Worm (Caenorhabditis elegans): Measurements from ENCODE around the gene R193.2.

R193.2 gene

ce11 chrX:1128503-1129036 lies 19.8 kb downstream of the R193.2 start, which contains the start of gene snx-1:
snx-1 (plus strand) TSS chrX:1128986.
- TF ChIP-seq W03F9.2 (tag; optimal IDR thresholded peaks at IDR 0.05) (peak; percentile 5), him-1 (tag; optimal IDR thresholded peaks at IDR 0.05) (no peak)

DNA sequence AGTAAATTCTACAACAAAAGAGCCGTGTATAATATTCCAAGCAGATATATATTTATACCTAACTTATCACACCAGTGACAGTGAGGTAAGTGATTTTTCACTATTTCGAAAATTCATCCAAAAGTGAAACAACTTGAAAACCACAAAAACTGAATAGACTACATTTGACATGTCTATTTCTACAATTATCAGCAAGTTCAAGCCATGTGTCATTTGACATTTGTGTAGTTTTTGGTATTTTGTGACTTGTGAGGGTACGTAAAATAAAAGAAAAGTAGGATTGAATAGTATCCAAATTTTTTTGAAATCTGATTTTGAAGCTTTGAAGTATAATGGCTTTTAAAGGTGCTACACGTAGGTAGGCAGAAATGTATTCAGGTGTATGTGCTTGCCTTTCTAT lies 22.2 kb downstream of the R193.2 start:
- no peak for TF ChIP-seq dao-5 (tag; optimal IDR thresholded peaks at IDR 0.05)
- TF ChIP-seq W03F9.2 (tag; optimal IDR thresholded peaks at IDR 0.05) = no peak
- TF ChIP-seq him-1 (tag; optimal IDR thresholded peaks at IDR 0.05) = no peak

DNA sequence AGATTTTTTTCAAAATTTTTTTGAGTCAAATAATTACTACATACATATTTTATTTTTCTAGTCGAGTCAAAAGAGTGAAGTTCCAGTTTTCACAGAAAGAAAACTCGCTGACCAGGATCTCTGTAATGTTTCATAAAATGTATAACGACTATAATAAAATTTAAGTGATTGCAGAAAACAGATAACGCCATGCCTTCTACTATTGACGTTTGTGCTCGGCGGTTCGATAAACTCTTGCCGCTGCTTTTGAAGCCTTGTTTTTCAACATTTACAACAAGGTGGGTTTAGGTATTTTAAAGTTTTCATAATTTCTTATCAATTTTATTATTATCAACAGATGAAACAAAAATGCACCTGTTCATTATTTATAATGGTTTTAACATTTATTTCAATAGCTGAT lies 23.0 kb downstream of the R193.2 start, which contains the start of gene lmp-2:
Gene lmp-2, plus strand, starts transcription at position 190 of the 400 bp plus-strand sequence.
- TF ChIP-seq dao-5 (tag; optimal IDR thresholded peaks at IDR 0.05) = no peak
- no peak for TF ChIP-seq him-1 (tag; optimal IDR thresholded peaks at IDR 0.05)
- TF ChIP-seq W03F9.2 (tag; optimal IDR thresholded peaks at IDR 0.05) = no peak

- TF ChIP-seq W03F9.2 (tag; optimal IDR thresholded peaks at IDR 0.05) (no peak), him-1 (tag; optimal IDR thresholded peaks at IDR 0.05) (no peak), dao-5 (tag; optimal IDR thresholded peaks at IDR 0.05) (no peak)
Measured at ce11 chrX:1124146-1124545, 24.2 kb downstream of the R193.2 start, which contains the start of gene C05D9.9. C05D9.9 (minus strand) TSS chrX:1124246.

DNA sequence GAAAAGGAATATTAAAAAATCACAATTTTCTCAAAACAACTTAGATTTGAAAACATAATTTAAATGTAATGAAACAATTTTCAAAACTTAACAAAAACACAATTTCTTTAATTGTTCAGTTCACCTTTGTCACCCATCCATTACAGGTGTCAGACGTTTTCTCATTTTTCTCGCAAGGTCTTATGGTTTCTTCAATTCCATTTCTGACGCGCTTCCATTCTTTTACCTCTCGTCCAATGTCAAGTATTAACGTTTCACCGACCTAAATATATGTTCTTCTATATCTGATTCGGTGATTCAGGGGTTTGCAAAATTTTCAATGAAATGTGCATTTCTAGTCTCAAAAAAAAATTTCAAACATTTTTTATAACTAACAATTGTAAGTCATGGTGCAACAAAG lies 24.9 kb downstream of the R193.2 start:
- TF ChIP-seq dao-5 (tag; optimal IDR thresholded peaks at IDR 0.05) (no peak), W03F9.2 (tag; optimal IDR thresholded peaks at IDR 0.05) (no peak)

DNA sequence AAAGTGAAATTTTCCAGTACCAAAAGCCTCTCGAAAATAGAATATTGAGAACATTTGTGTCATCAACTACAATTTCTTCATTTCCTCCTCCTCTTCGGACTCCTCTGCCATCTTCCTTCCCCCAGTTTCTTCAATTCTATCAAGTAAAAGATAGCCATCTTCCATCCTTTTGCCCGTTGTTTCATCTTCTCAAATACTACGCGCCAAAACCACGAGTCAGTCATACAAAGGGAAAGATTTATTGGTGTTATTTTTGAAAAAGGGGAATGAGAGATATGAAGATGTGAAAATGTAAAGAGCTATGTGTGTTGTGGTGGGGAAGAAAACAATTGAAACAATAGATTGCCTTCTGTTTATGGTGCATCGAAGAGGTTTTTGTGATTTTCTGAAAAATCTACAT lies 26.2 kb downstream of the R193.2 start:
- TF ChIP-seq dao-5 (tag; optimal IDR thresholded peaks at IDR 0.05) = no peak
- TF ChIP-seq W03F9.2 (tag; optimal IDR thresholded peaks at IDR 0.05) = no peak
- TF ChIP-seq him-1 (tag; optimal IDR thresholded peaks at IDR 0.05) = no peak

- no peak for TF ChIP-seq dao-5 (tag; optimal IDR thresholded peaks at IDR 0.05)
- TF ChIP-seq him-1 (tag; optimal IDR thresholded peaks at IDR 0.05) = no peak
- TF ChIP-seq W03F9.2 (tag; optimal IDR thresholded peaks at IDR 0.05) = no peak
Measured at ce11 chrX:1121575-1121974, 26.8 kb downstream of the R193.2 start.

DNA sequence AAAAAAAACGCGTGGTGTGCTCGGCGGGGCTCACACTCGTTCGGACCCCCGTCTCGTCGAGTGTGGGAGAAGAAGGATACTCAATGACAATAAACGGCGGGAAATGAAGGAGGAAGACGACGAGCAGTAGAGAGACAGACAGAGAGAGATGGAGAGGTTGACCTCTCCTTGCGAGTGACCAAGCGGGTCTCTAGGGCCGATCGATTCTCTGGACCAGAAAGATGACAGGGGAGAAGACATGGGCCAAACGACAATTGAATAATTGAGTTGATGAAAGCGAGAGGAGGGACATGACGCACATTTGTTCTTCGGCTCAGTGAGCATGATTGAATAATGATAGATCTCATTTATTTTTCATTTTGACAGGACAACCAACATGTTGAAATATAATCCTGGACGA lies 28.1 kb downstream of the R193.2 start:
- no peak for TF ChIP-seq him-1 (tag; optimal IDR thresholded peaks at IDR 0.05)

ce11 chrX:1119305-1119704 lies 29.1 kb downstream of the R193.2 start, which contains the start of gene C05D9.7:
C05D9.7 (minus strand) TSS chrX:1119405.
- TF ChIP-seq W03F9.2 (tag; optimal IDR thresholded peaks at IDR 0.05) = no peak

DNA sequence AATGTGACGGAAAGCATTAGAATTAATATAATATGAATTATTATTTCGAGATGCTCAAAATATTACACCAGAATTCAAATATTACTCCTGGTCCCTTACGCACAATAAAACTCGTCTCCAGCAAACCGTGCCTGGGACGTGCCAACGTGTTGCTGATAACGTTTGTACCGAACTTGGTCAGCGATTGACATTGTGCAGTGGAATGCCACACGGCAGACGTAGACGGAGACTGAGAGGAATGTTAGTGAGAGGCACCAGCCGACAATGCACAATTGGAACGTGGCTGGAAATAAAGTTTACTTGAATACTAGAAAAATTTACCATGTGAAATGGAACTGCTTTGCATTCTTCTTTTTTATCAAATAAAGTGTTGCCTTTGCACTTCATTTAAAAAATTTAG lies 31.1 kb downstream of the R193.2 start:
- TF ChIP-seq dao-5 (tag; optimal IDR thresholded peaks at IDR 0.05) (no peak), him-1 (tag; optimal IDR thresholded peaks at IDR 0.05) (no peak), W03F9.2 (tag; optimal IDR thresholded peaks at IDR 0.05) (no peak)

ce11 chrX:1115207-1115606 lies 33.2 kb downstream of the R193.2 start:
- TF ChIP-seq him-1 (tag; optimal IDR thresholded peaks at IDR 0.05) (no peak), W03F9.2 (tag; optimal IDR thresholded peaks at IDR 0.05) (no peak)

- TF ChIP-seq him-1 (tag; optimal IDR thresholded peaks at IDR 0.05) (no peak), dao-5 (tag; optimal IDR thresholded peaks at IDR 0.05) (no peak), W03F9.2 (tag; optimal IDR thresholded peaks at IDR 0.05) (no peak)
Measured at ce11 chrX:1111603-1112002, 36.8 kb downstream of the R193.2 start, which contains the start of gene C05D9.3. C05D9.3 (plus strand) TSS chrX:1111903.

DNA sequence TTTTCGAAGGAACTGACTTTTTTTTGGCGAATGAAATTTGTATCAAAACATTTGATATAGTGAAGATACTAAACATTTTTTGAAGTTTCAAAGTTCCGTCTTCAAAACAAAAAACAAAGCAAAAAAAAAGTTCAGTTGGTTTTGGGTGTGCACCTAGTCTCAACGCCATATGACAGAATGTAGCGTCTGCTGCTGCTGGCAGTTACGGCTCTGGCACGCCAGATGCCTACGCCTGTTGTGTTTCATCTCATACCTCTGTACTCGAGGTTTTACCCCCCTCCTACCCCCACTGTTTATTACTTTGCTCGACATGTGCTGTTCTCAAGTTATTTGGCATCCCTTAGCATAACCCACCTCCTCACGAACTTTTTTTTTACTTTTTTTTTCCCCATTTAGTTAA lies 37.7 kb downstream of the R193.2 start:
- no peak for TF ChIP-seq him-1 (tag; optimal IDR thresholded peaks at IDR 0.05)
- TF ChIP-seq W03F9.2 (tag; optimal IDR thresholded peaks at IDR 0.05) = no peak
- no peak for TF ChIP-seq dao-5 (tag; optimal IDR thresholded peaks at IDR 0.05)

DNA sequence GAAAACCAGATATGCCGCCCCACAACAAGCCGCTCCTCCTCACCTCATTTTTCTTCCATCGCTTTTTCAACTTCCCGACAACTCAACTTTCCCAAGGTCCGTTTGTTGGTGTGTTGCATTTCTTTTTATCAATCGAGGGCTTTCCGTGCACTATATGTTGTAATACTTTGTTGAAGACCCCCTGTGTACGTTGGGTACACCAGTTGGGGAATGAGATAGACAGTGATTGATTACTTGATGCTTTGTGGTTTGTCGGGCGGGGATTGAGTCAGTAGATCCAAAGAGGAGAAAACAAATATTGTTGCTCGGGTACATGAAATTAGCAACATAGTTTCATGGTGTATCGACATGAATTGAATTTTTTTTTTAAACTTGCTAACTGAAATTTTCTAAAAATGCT lies 39.5 kb downstream of the R193.2 start:
- TF ChIP-seq him-1 (tag; optimal IDR thresholded peaks at IDR 0.05) (no peak), W03F9.2 (tag; optimal IDR thresholded peaks at IDR 0.05) (no peak)

- TF ChIP-seq W03F9.2 (tag; optimal IDR thresholded peaks at IDR 0.05) = no peak
- TF ChIP-seq him-1 (tag; optimal IDR thresholded peaks at IDR 0.05) = no peak
- no peak for TF ChIP-seq dao-5 (tag; optimal IDR thresholded peaks at IDR 0.05)
Measured at ce11 chrX:1107758-1108157, 40.6 kb downstream of the R193.2 start, which contains the start of gene C05D9.4. C05D9.4 (plus strand) TSS chrX:1108058.

Measured in whole organism, L4/young adult.